Fruit fly (Drosophila melanogaster) whole organism, pupa: Measurements from ENCODE around the gene Rbf.

Experiments used
- CG10348 ChIP-seq: fragments of 200-800 bp; sonication (Bioruptor generic); IDR thresholded peaks from 2 replicates; pipeline ENCODE4 v1.3.6; 2022; ENCODE audit warnings: missing biosample characterization, missing genetic modification characterization
- CG12605 ChIP-seq: fragments of 200-800 bp; sonication (Bioruptor generic); IDR thresholded peaks from 2 replicates; pipeline ENCODE4 v1.3.6; 2022; ENCODE audit warnings: missing biosample characterization, missing genetic modification characterization
- CG14655 ChIP-seq: fragments of 200-800 bp; sonication (Bioruptor generic); optimal IDR thresholded peaks from 3 replicates; lab custom pipeline; 2017; ENCODE audit warnings: mild to moderate bottlenecking, missing biosample characterization, missing genetic modification reagents, missing genetic modification characterization
- CG17806 ChIP-seq: fragments of 200-800 bp; sonication (Bioruptor generic); optimal IDR thresholded peaks from 2 replicates; lab custom pipeline; 2018; ENCODE audit warnings: missing biosample characterization, mild to moderate bottlenecking, missing genetic modification characterization, moderate library complexity
- CG34367 ChIP-seq: fragments of 200-800 bp; sonication (Bioruptor generic); optimal IDR thresholded peaks from 2 replicates; lab custom pipeline; 2018; ENCODE audit warnings: missing biosample characterization, mild to moderate bottlenecking, missing genetic modification characterization
- CG8159 ChIP-seq: fragments of 200-800 bp; sonication (Bioruptor generic); optimal IDR thresholded peaks from 3 replicates; lab custom pipeline; 2018; ENCODE audit warnings: missing biosample characterization, mild to moderate bottlenecking, missing genetic modification characterization, moderate library complexity
- CG9948 ChIP-seq: fragments of 200-800 bp; sonication (Bioruptor generic); optimal IDR thresholded peaks from 2 replicates; lab custom pipeline; 2018; ENCODE audit warnings: missing biosample characterization, mild to moderate bottlenecking, missing genetic modification characterization, moderate library complexity
- D1 ChIP-seq: fragments of 200-800 bp; sonication (Bioruptor generic); optimal IDR thresholded peaks from 2 replicates; lab custom pipeline; 2018; ENCODE audit warnings: missing biosample characterization, mild to moderate bottlenecking, missing genetic modification characterization, moderate library complexity
- EcR ChIP-seq: fragments of 200-800 bp; sonication (Bioruptor generic); optimal IDR thresholded peaks from 3 replicates; lab custom pipeline; 2019; ENCODE audit warnings: missing biosample characterization, missing genetic modification characterization, mild to moderate bottlenecking, moderate library complexity, missing genetic modification reagents
- Ets98B ChIP-seq: fragments of 200-800 bp; sonication (Bioruptor generic); IDR thresholded peaks from 2 replicates; pipeline ENCODE4 v1.3.6; 2022; ENCODE audit warnings: missing biosample characterization, missing genetic modification characterization
- Pif1B ChIP-seq: fragments of 200-800 bp; sonication (Bioruptor generic); optimal IDR thresholded peaks from 3 replicates; lab custom pipeline; 2016; ENCODE audit warnings: missing biosample characterization, missing genetic modification characterization
- Snoo ChIP-seq: fragments of 200-800 bp; sonication (Bioruptor generic); optimal IDR thresholded peaks from 3 replicates; lab custom pipeline; 2017; ENCODE audit warnings: missing biosample characterization, mild to moderate bottlenecking, missing genetic modification characterization, inconsistent platforms
- fd96Ca ChIP-seq: fragments of 200-800 bp; sonication (Bioruptor generic); IDR thresholded peaks from 3 replicates; pipeline ENCODE4 v1.3.6; 2022; ENCODE audit warnings: missing biosample characterization, missing genetic modification characterization
- gl ChIP-seq: fragments of 200-800 bp; sonication (Bioruptor generic); optimal IDR thresholded peaks from 2 replicates; lab custom pipeline; 2018; ENCODE audit warnings: missing biosample characterization, mild to moderate bottlenecking, missing genetic modification characterization

dm6 chrX:750047-750446 is 51.2 kb downstream of the Rbf start, which contains the start of gene CG5254:
- TF ChIP-seq Ets98B (GFP tag; lab: Robert Waterston, UW) (no peak), Pif1B (no peak), CG9948 (tag; lab: Kevin White, UChicago) (no peak), CG12605 (no peak), fd96Ca (GFP tag; lab: Robert Waterston, UW) (no peak), CG17806 (tag; lab: Kevin White, UChicago) (no peak), CG8159 (tag; lab: Kevin White, UChicago) (no peak), EcR (GFP tag; lab: Kevin White, UChicago) (no peak), CG14655 (no peak), CG10348 (no peak), CG34367 (no peak), Snoo (tag; lab: Kevin White, UChicago) (no peak), gl (tag; lab: Kevin White, UChicago) (no peak), D1 (tag; lab: Kevin White, UChicago) (no peak)
